Fruit fly (Drosophila melanogaster) whole organism, prepupa: Measurements from ENCODE around the gene tx.
A peak's percentile ranks its signal among the peaks of the same experiment; 100 is the strongest.

Source experiments
- CG10669 ChIP-seq: fragments of 200-800 bp; sonication (Bioruptor generic); optimal IDR thresholded peaks from 3 replicates; lab custom pipeline; 2018; ENCODE audit warnings: missing biosample characterization, mild to moderate bottlenecking, missing genetic modification characterization, moderate library complexity
- CG11294 ChIP-seq: fragments of 200-800 bp; sonication (Bioruptor generic); IDR thresholded peaks from 2 replicates; pipeline ENCODE4 v1.3.6; 2022; ENCODE audit warnings: missing biosample characterization, missing genetic modification characterization
- CG11762 ChIP-seq: fragments of 200-800 bp; sonication (Bioruptor generic); optimal IDR thresholded peaks from 3 replicates; lab custom pipeline; 2016; ENCODE audit warnings: missing biosample characterization, missing genetic modification characterization; ENCODE audit not compliant: insufficient read depth
- CG11902 ChIP-seq: fragments of 200-800 bp; sonication (Bioruptor generic); optimal IDR thresholded peaks from 3 replicates; lab custom pipeline; 2016; ENCODE audit warnings: missing biosample characterization, missing genetic modification characterization
- CG15336 ChIP-seq: fragments of 200-800 bp; sonication (Bioruptor generic); IDR thresholded peaks from 2 replicates; pipeline ENCODE4 v1.3.6; 2022; ENCODE audit warnings: missing biosample characterization, missing genetic modification characterization
- CG3032 ChIP-seq: fragments of 200-800 bp; optimal IDR thresholded peaks from 2 replicates; lab custom pipeline; 2019; ENCODE audit warnings: missing biosample characterization, mild to moderate bottlenecking, missing genetic modification characterization, moderate library complexity
- CG31627 ChIP-seq: fragments of 200-800 bp; sonication (Bioruptor generic); optimal IDR thresholded peaks from 3 replicates; lab custom pipeline; 2016; ENCODE audit warnings: missing biosample characterization, missing genetic modification characterization
- CG32006 ChIP-seq: fragments of 200-800 bp; sonication (Bioruptor generic); optimal IDR thresholded peaks from 3 replicates; lab custom pipeline; 2017; ENCODE audit warnings: missing biosample characterization, mild to moderate bottlenecking, missing genetic modification characterization
- CG3919 ChIP-seq: fragments of 200-800 bp; sonication (Bioruptor generic); optimal IDR thresholded peaks from 3 replicates; lab custom pipeline; 2016; ENCODE audit warnings: missing biosample characterization, missing genetic modification characterization
- CG4318 ChIP-seq: fragments of 200-800 bp; sonication (Bioruptor generic); optimal IDR thresholded peaks from 3 replicates; lab custom pipeline; 2017; ENCODE audit warnings: missing biosample characterization, mild to moderate bottlenecking, missing genetic modification characterization
- CG6163 ChIP-seq: fragments of 200-800 bp; sonication (Bioruptor generic); IDR thresholded peaks from 3 replicates; pipeline ENCODE4 v1.3.6; 2022; ENCODE audit warnings: missing biosample characterization, missing genetic modification characterization
- CG6276 ChIP-seq: fragments of 200-800 bp; sonication (Bioruptor generic); optimal IDR thresholded peaks from 2 replicates; lab custom pipeline; 2017; ENCODE audit warnings: missing biosample characterization, mild to moderate bottlenecking, missing genetic modification characterization
- CG6792 ChIP-seq: fragments of 200-800 bp; sonication (Bioruptor generic); optimal IDR thresholded peaks from 3 replicates; lab custom pipeline; 2016; ENCODE audit warnings: missing biosample characterization, missing genetic modification characterization
- CG6854 ChIP-seq: fragments of 200-800 bp; sonication (Bioruptor generic); optimal IDR thresholded peaks from 2 replicates; lab custom pipeline; 2017; ENCODE audit warnings: missing biosample characterization, mild to moderate bottlenecking, missing genetic modification characterization
- CG8119 ChIP-seq: fragments of 200-800 bp; sonication (Bioruptor generic); IDR thresholded peaks from 3 replicates; pipeline ENCODE4 v1.3.6; 2022; ENCODE audit warnings: missing biosample characterization, missing genetic modification characterization
- CG8632 ChIP-seq: fragments of 200-800 bp; sonication (Bioruptor generic); optimal IDR thresholded peaks from 3 replicates; lab custom pipeline; 2016; ENCODE audit warnings: missing biosample characterization, missing genetic modification characterization
- CG9139 ChIP-seq: fragments of 200-800 bp; sonication (Bioruptor generic); optimal IDR thresholded peaks from 3 replicates; lab custom pipeline; 2017; ENCODE audit warnings: missing biosample characterization, mild to moderate bottlenecking, missing genetic modification characterization
- Eip75B ChIP-seq: fragments of 200-800 bp; sonication (Bioruptor generic); optimal IDR thresholded peaks from 3 replicates; lab custom pipeline; 2016; ENCODE audit warnings: missing biosample characterization, missing genetic modification characterization
- Eip78C ChIP-seq: fragments of 200-800 bp; sonication (Bioruptor generic); peaks from one replicate; lab custom pipeline; 2016; ENCODE audit warnings: missing biosample characterization, missing genetic modification characterization
- Eip93F ChIP-seq: fragments of 200-800 bp; sonication (Bioruptor generic); optimal IDR thresholded peaks from 2 replicates; lab custom pipeline; 2016; ENCODE audit warnings: missing biosample characterization, mild to moderate bottlenecking, missing genetic modification characterization
- Gug ChIP-seq: fragments of 200-800 bp; sonication (Bioruptor generic); IDR thresholded peaks from 2 replicates; pipeline ENCODE4 v1.3.6; 2022; ENCODE audit warnings: missing biosample characterization, missing genetic modification characterization
- Hr4 ChIP-seq: fragments of 200-800 bp; sonication (Bioruptor generic); optimal IDR thresholded peaks from 3 replicates; lab custom pipeline; 2016; ENCODE audit warnings: missing biosample characterization, missing genetic modification characterization
- Lpt ChIP-seq: fragments of 200-800 bp; sonication (Bioruptor generic); optimal IDR thresholded peaks from 3 replicates; lab custom pipeline; 2016; ENCODE audit warnings: missing biosample characterization, missing genetic modification characterization
- Met ChIP-seq: fragments of 200-800 bp; sonication (Bioruptor generic); optimal IDR thresholded peaks from 3 replicates; lab custom pipeline; 2016; ENCODE audit warnings: missing biosample characterization, missing genetic modification characterization
- Smox ChIP-seq: fragments of 200-800 bp; sonication (Bioruptor generic); optimal IDR thresholded peaks from 3 replicates; lab custom pipeline; 2016; ENCODE audit warnings: missing biosample characterization, missing genetic modification characterization
- Sox102F ChIP-seq: fragments of 200-800 bp; sonication (Bioruptor generic); optimal IDR thresholded peaks from 2 replicates; lab custom pipeline; 2016; ENCODE audit warnings: missing biosample characterization, mild to moderate bottlenecking, missing genetic modification characterization
- Sox15 ChIP-seq: fragments of 200-800 bp; sonication (Bioruptor generic); optimal IDR thresholded peaks from 3 replicates; lab custom pipeline; 2016; ENCODE audit warnings: missing biosample characterization, missing genetic modification characterization
- achi ChIP-seq: fragments of 200-800 bp; sonication (Bioruptor generic); optimal IDR thresholded peaks from 3 replicates; lab custom pipeline; 2016; ENCODE audit warnings: missing biosample characterization, missing genetic modification characterization
- acj6 ChIP-seq: fragments of 200-800 bp; sonication (Bioruptor generic); optimal IDR thresholded peaks from 3 replicates; lab custom pipeline; 2016; ENCODE audit warnings: missing biosample characterization, missing genetic modification characterization
- cyc ChIP-seq: fragments of 200-800 bp; sonication (Bioruptor generic); optimal IDR thresholded peaks from 3 replicates; lab custom pipeline; 2016; ENCODE audit warnings: missing biosample characterization, missing genetic modification characterization
- dac ChIP-seq: fragments of 200-800 bp; sonication (Bioruptor generic); optimal IDR thresholded peaks from 2 replicates; lab custom pipeline; 2017; ENCODE audit warnings: missing biosample characterization, mild to moderate bottlenecking, missing genetic modification characterization
- dsx ChIP-seq: fragments of 200-800 bp; optimal IDR thresholded peaks from 3 replicates; lab custom pipeline; 2019; ENCODE audit warnings: missing biosample characterization, mild to moderate bottlenecking, missing genetic modification characterization, moderate library complexity; ENCODE audit not compliant: poor library complexity, severe bottlenecking
- eg ChIP-seq: fragments of 200-800 bp; sonication (Bioruptor generic); IDR thresholded peaks from 3 replicates; pipeline ENCODE4 v1.3.6; 2022; ENCODE audit warnings: missing biosample characterization, missing genetic modification characterization
- esn ChIP-seq: fragments of 200-800 bp; sonication (Bioruptor generic); optimal IDR thresholded peaks from 2 replicates; lab custom pipeline; 2016; ENCODE audit warnings: missing biosample characterization, mild to moderate bottlenecking, missing genetic modification characterization, moderate library complexity
- fd59A ChIP-seq: fragments of 200-800 bp; sonication (Bioruptor generic); optimal IDR thresholded peaks from 2 replicates; lab custom pipeline; 2017; ENCODE audit warnings: missing biosample characterization, mild to moderate bottlenecking, missing genetic modification characterization, missing genetic modification reagents
- lz ChIP-seq: fragments of 200-800 bp; sonication (Bioruptor generic); optimal IDR thresholded peaks from 3 replicates; lab custom pipeline; 2016; ENCODE audit warnings: missing biosample characterization, missing genetic modification characterization
- net ChIP-seq: fragments of 200-800 bp; sonication (Bioruptor generic); optimal IDR thresholded peaks from 3 replicates; lab custom pipeline; 2016; ENCODE audit warnings: missing biosample characterization, missing genetic modification characterization
- pdm3 ChIP-seq: fragments of 200-800 bp; sonication (Bioruptor generic); optimal IDR thresholded peaks from 3 replicates; lab custom pipeline; 2016; ENCODE audit warnings: missing biosample characterization, missing genetic modification characterization
- salr ChIP-seq, 2 experiments: fragments of 200-800 bp; sonication (Bioruptor generic); optimal IDR thresholded peaks; 3 replicates each; lab custom pipeline; 2016 to 2018; ENCODE audit warnings: missing biosample characterization in 2 of 2, missing genetic modification characterization in 2 of 2, mild to moderate bottlenecking in 1 of 2
- spab ChIP-seq: fragments of 200-800 bp; sonication (Bioruptor generic); optimal IDR thresholded peaks from 2 replicates; lab custom pipeline; 2017; ENCODE audit warnings: missing biosample characterization, mild to moderate bottlenecking, missing genetic modification characterization, missing genetic modification reagents
- svp ChIP-seq: fragments of 200-800 bp; sonication (Bioruptor generic); peaks from one replicate; lab custom pipeline; 2016; ENCODE audit warnings: missing biosample characterization, missing genetic modification characterization
- topi ChIP-seq: fragments of 200-800 bp; sonication (Bioruptor generic); optimal IDR thresholded peaks from 3 replicates; lab custom pipeline; 2016; ENCODE audit warnings: missing biosample characterization, missing genetic modification characterization
- vri ChIP-seq: fragments of 200-800 bp; sonication (Bioruptor generic); optimal IDR thresholded peaks from 3 replicates; lab custom pipeline; 2016; ENCODE audit warnings: missing biosample characterization, mild to moderate bottlenecking, missing genetic modification characterization

tx gene

dm6 chr3R:26432526-26432925 is 8.1 kb upstream of the tx start:
- TF ChIP-seq CG9139 (no peak), CG6163 (no peak), Met (no peak), CG10669 (GFP tag; lab: Kevin White, UChicago) (no peak), pdm3 (no peak), dsx (GFP tag; lab: Kevin White, UChicago) (no peak), CG8632 (GFP tag; lab: Kevin White, UChicago) (no peak), CG8119 (no peak), vri (GFP tag; lab: Kevin White, UChicago) (no peak), CG3919 (GFP tag; lab: Kevin White, UChicago) (no peak), Lpt (GFP tag; lab: Kevin White, UChicago) (no peak), lz (no peak), CG31627 (GFP tag; lab: Kevin White, UChicago) (no peak)

- TF ChIP-seq Sox15 (GFP tag; lab: Kevin White, UChicago) = no peak
- peak; percentile 40 for TF ChIP-seq achi (GFP tag; lab: Kevin White, UChicago)
- TF ChIP-seq Smox = no peak
- TF ChIP-seq CG4318 (GFP tag; lab: Kevin White, UChicago) = peak; percentile 22
- TF ChIP-seq CG11762 = peak; percentile 13
- TF ChIP-seq CG6276 (GFP tag; lab: Kevin White, UChicago) = peak; percentile 15
- TF ChIP-seq CG3919 (GFP tag; lab: Kevin White, UChicago) = peak; percentile 28
- no peak for TF ChIP-seq lz
- TF ChIP-seq pdm3 = peak; percentile 10
- TF ChIP-seq net (GFP tag; lab: Kevin White, UChicago) = no peak
- peak; percentile 25; the same call in 1 of the 3 replicates for TF ChIP-seq eg
- TF ChIP-seq svp (GFP tag; lab: Kevin White, UChicago) = peak; percentile 46
- peak; percentile 3 for TF ChIP-seq acj6 (GFP tag; lab: Kevin White, UChicago)
- TF ChIP-seq CG15336 = 0 out of 2 replicates have a peak, but pooled peaks have one; percentile 23
- TF ChIP-seq Gug (GFP tag; lab: Robert Waterston, UW) = no peak
- TF ChIP-seq Hr4 = peak; percentile 42
- 0 out of 3 replicates have a peak, but pooled peaks have one; percentile 40 for TF ChIP-seq CG8119
- TF ChIP-seq CG32006 = peak; percentile 62
- TF ChIP-seq Eip78C (GFP tag; lab: Kevin White, UChicago) = peak; percentile 79
- TF ChIP-seq CG8632 (GFP tag; lab: Kevin White, UChicago) = peak; percentile 6
- peak; percentile 7 for TF ChIP-seq CG3032 (tag; lab: Kevin White, UChicago)
Observed at dm6 chr3R:26432978-26433377, 7.6 kb upstream of the tx start.

- no peak for TF ChIP-seq CG6854
- TF ChIP-seq CG11762 = no peak
- no peak for TF ChIP-seq Sox102F
- TF ChIP-seq CG9139 = no peak
- no peak for TF ChIP-seq CG15336
- TF ChIP-seq topi (GFP tag; lab: Kevin White, UChicago) = no peak
Observed at dm6 chr3R:26433743-26434142, 6.8 kb upstream of the tx start.

dm6 chr3R:26436001-26436400 is 4.6 kb upstream of the tx start:
- TF ChIP-seq spab (GFP tag; lab: Kevin White, UChicago) = no peak
- TF ChIP-seq dac (GFP tag; lab: Kevin White, UChicago) = no peak
- no peak for TF ChIP-seq CG11294 (GFP tag; lab: Robert Waterston, UW)
- no peak for TF ChIP-seq CG6163
- TF ChIP-seq Eip75B (GFP tag; lab: Kevin White, UChicago) = no peak
- TF ChIP-seq salr (GFP tag; optimal IDR thresholded peaks at IDR 0.05; lab: Kevin White, UChicago) = no peak
- TF ChIP-seq CG6792 (GFP tag; lab: Kevin White, UChicago) = no peak
- TF ChIP-seq CG15336 = no peak
- TF ChIP-seq CG11902 (GFP tag; lab: Kevin White, UChicago) = no peak
- no peak for TF ChIP-seq CG10669 (GFP tag; lab: Kevin White, UChicago)
- TF ChIP-seq lz = no peak
- TF ChIP-seq CG6854 = no peak
- no peak for TF ChIP-seq fd59A (GFP tag; lab: Kevin White, UChicago)
- TF ChIP-seq CG3032 (tag; lab: Kevin White, UChicago) = no peak
- TF ChIP-seq pdm3 = no peak
- no peak for TF ChIP-seq cyc (GFP tag; lab: Kevin White, UChicago)
- TF ChIP-seq Eip93F (GFP tag; lab: Kevin White, UChicago) = no peak
- TF ChIP-seq dsx (GFP tag; lab: Kevin White, UChicago) = no peak
- TF ChIP-seq esn (GFP tag; lab: Kevin White, UChicago) = no peak
- TF ChIP-seq acj6 (GFP tag; lab: Kevin White, UChicago) = no peak
- TF ChIP-seq, all 60 proteins: peak for 0
